Worm (Caenorhabditis elegans): ENCODE data around the gene hgap-2.

DNA sequence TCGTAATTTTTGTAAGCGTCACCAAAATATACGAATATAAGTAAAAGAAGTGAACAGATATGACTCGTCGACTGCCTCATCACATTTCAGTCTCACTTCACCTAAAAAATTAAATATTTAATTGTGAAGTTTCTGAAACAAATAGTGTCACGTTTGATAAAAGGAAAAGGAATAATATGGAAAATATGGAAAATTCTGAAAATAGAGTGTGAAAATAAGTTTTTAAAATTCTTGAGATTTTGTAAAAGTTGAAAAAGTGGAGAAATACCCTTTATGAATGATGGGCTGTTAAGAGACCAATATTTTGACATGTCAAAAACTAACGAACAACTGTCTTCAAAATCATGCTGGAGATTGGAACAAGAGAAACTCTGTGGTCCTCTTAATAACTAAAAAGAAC is 42.0 kb upstream of the hgap-2 start, which contains the start of gene T01B7.9:
- TF ChIP-seq lir-3 (tag; optimal IDR thresholded peaks at IDR 0.05), result no peak
- no peak for TF ChIP-seq ztf-11 (tag; optimal IDR thresholded peaks at IDR 0.05)
- TF ChIP-seq nhr-111 (GFP tag; optimal IDR thresholded peaks at IDR 0.05), result no peak
- no peak for TF ChIP-seq daf-12 (tag; optimal IDR thresholded peaks at IDR 0.05)
- TF ChIP-seq ceh-28 (tag; optimal IDR thresholded peaks at IDR 0.05), result no peak
- no peak for TF ChIP-seq lin-39 (tag; optimal IDR thresholded peaks at IDR 0.05)
- TF ChIP-seq egl-27 (tag; optimal IDR thresholded peaks at IDR 0.05), result no peak
- TF ChIP-seq snpc-4 (tag; optimal IDR thresholded peaks at IDR 0.05), result no peak
- no peak for TF ChIP-seq jun-1 (tag; optimal IDR thresholded peaks at IDR 0.05)
- TF ChIP-seq R02D3.7 (tag; optimal IDR thresholded peaks at IDR 0.05), result no peak
- TF ChIP-seq zag-1 (tag; optimal IDR thresholded peaks at IDR 0.05), result no peak
- TF ChIP-seq unc-39 (tag; optimal IDR thresholded peaks at IDR 0.05), result no peak
